Worm (Caenorhabditis elegans) whole organism, mixed stage, embryonic: ENCODE data around the gene C28C12.12.

Experiments
- blmp-1 ChIP-seq: fragments of 150-350 bp; optimal IDR thresholded peaks from 2 replicates; lab custom pipeline; 2014; ENCODE audit warnings: missing biosample characterization, missing genetic modification characterization
- cnd-1 ChIP-seq: fragments of 200-800 bp; sonication (Bioruptor generic); optimal IDR thresholded peaks from 2 replicates; lab custom pipeline; 2018; ENCODE audit warnings: mild to moderate bottlenecking, missing genetic modification characterization, missing compliant biosample characterization
- lin-32 ChIP-seq: fragments of 200-800 bp; sonication (Bioruptor generic); optimal IDR thresholded peaks from 2 replicates; lab custom pipeline; 2018; ENCODE audit warnings: mild to moderate bottlenecking, missing genetic modification characterization, missing compliant biosample characterization
- nhr-12 ChIP-seq: fragments of 150-350 bp; optimal IDR thresholded peaks from 2 replicates; lab custom pipeline; 2014; ENCODE audit warnings: missing biosample characterization, missing genetic modification characterization
- nhr-28 ChIP-seq: fragments of 150-350 bp; optimal IDR thresholded peaks from 2 replicates; lab custom pipeline; 2014; ENCODE audit warnings: missing biosample characterization, missing genetic modification characterization
- pha-4 ChIP-seq: fragments of 150-350 bp; optimal IDR thresholded peaks from 2 replicates; lab custom pipeline; 2018; ENCODE audit warnings: missing biosample characterization, missing genetic modification reagents, missing genetic modification characterization
- unc-120 ChIP-seq: sonication (generic microtip); optimal IDR thresholded peaks from 2 replicates; lab custom pipeline; 2017; ENCODE audit warnings: missing genetic modification characterization, missing compliant biosample characterization; ENCODE audit not compliant: poor library complexity, severe bottlenecking
- zip-8 ChIP-seq: fragments of 150-350 bp; optimal IDR thresholded peaks from 2 replicates; lab custom pipeline; 2014; ENCODE audit warnings: missing biosample characterization, missing genetic modification characterization

ce11 chrIV:8542272-8542671, 46.1 kb upstream of the C28C12.12 start:
- TF ChIP-seq nhr-12 (tag; lab: Kevin White, UChicago), result no peak
- TF ChIP-seq lin-32 (GFP tag; lab: Kevin White, UChicago), result no peak
- no peak for TF ChIP-seq unc-120 (tag; lab: Kevin White, UChicago)
- no peak for TF ChIP-seq blmp-1 (tag; lab: Kevin White, UChicago)
- TF ChIP-seq nhr-28 (tag; lab: Kevin White, UChicago), result no peak
- no peak for TF ChIP-seq zip-8 (tag; lab: Kevin White, UChicago)
- no peak for TF ChIP-seq cnd-1 (tag; lab: Kevin White, UChicago)
- TF ChIP-seq pha-4 (tag; lab: Kevin White, UChicago), result no peak
